Fruit fly (Drosophila melanogaster) whole organism, embryonic: ENCODE measurements around the gene CG9926.

ENCODE experiments used
- Awh ChIP-seq: fragments of 200-800 bp; sonication (Bioruptor generic); IDR thresholded peaks from 2 replicates; pipeline ENCODE4, ENCODE4 v1.3.6; 2022; ENCODE audit warnings: missing biosample characterization, missing genetic modification characterization
- Bdp1 ChIP-seq: fragments of 200-800 bp; sonication (Bioruptor generic); optimal IDR thresholded peaks from 3 replicates; lab custom pipeline; 2016; ENCODE audit warnings: missing biosample characterization, missing genetic modification characterization
- CG10274 ChIP-seq: fragments of 200-800 bp; sonication (Bioruptor generic); optimal IDR thresholded peaks from 3 replicates; lab custom pipeline; 2017; ENCODE audit warnings: missing biosample characterization, mild to moderate bottlenecking, missing genetic modification characterization
- CG11247 ChIP-seq: fragments of 200-800 bp; sonication (Bioruptor generic); IDR thresholded peaks from 2 replicates; pipeline ENCODE4 v1.3.6; 2022; ENCODE audit warnings: missing biosample characterization, missing genetic modification characterization
- CG1792 ChIP-seq: fragments of 200-800 bp; sonication (Bioruptor generic); optimal IDR thresholded peaks from 2 replicates; lab custom pipeline; 2016; ENCODE audit warnings: missing biosample characterization, missing genetic modification characterization
- CG2875 ChIP-seq: fragments of 200-800 bp; sonication (Bioruptor generic); optimal IDR thresholded peaks from 2 replicates; lab custom pipeline; 2017; ENCODE audit warnings: missing biosample characterization, mild to moderate bottlenecking, missing genetic modification characterization, missing genetic modification reagents
- CG33213 ChIP-seq: fragments of 200-800 bp; sonication (Bioruptor generic); optimal IDR thresholded peaks from 3 replicates; lab custom pipeline; 2016; ENCODE audit warnings: missing biosample characterization, missing genetic modification characterization
- CG34422 ChIP-seq: fragments of 200-800 bp; sonication (Bioruptor generic); IDR thresholded peaks from 3 replicates; pipeline ENCODE4 v1.3.6; 2022; ENCODE audit warnings: missing biosample characterization, missing genetic modification characterization
- CG3726 ChIP-seq: fragments of 200-800 bp; sonication (Bioruptor generic); IDR thresholded peaks from 3 replicates; pipeline ENCODE4, ENCODE4 v1.3.6; 2022; ENCODE audit warnings: missing biosample characterization, missing genetic modification characterization
- CG4282 ChIP-seq: fragments of 200-800 bp; sonication (Bioruptor generic); optimal IDR thresholded peaks from 2 replicates; lab custom pipeline; 2016; ENCODE audit warnings: missing biosample characterization, missing genetic modification characterization
- CG4707 ChIP-seq: fragments of 200-800 bp; sonication (Bioruptor generic); optimal IDR thresholded peaks from 2 replicates; lab custom pipeline; 2018; ENCODE audit warnings: missing biosample characterization, mild to moderate bottlenecking, missing genetic modification characterization, moderate library complexity
- CG7839 ChIP-seq: fragments of 200-800 bp; sonication (Bioruptor generic); optimal IDR thresholded peaks from 3 replicates; lab custom pipeline; 2018; ENCODE audit warnings: missing biosample characterization, mild to moderate bottlenecking, missing genetic modification characterization, moderate library complexity
- CG7963 ChIP-seq: fragments of 200-800 bp; sonication (Bioruptor generic); IDR thresholded peaks from 3 replicates; pipeline ENCODE4 v1.3.6; 2022; ENCODE audit warnings: missing biosample characterization, missing genetic modification characterization; ENCODE audit not compliant: partially characterized antibody
- CG8290 ChIP-seq, 3 experiments: fragments of 200-800 bp; sonication (Bioruptor generic); optimal IDR thresholded peaks; 2 replicates each; lab custom pipeline; 2016 to 2019; ENCODE audit warnings: missing biosample characterization in 3 of 3, missing genetic modification characterization in 3 of 3, mild to moderate bottlenecking in 2 of 3, moderate library complexity in 1 of 3
- CG8478 ChIP-seq: fragments of >200 bp; optimal IDR thresholded peaks from 2 replicates; lab custom pipeline; 2018
- CG8924 ChIP-seq: fragments of 200-800 bp; optimal IDR thresholded peaks from 3 replicates; lab custom pipeline; 2019; ENCODE audit warnings: missing biosample characterization, mild to moderate bottlenecking, missing genetic modification characterization, moderate library complexity
- CoRest ChIP-seq: fragments of 200-800 bp; sonication (Bioruptor generic); optimal IDR thresholded peaks from 3 replicates; lab custom pipeline; 2018; ENCODE audit warnings: missing biosample characterization, mild to moderate bottlenecking, missing genetic modification characterization, moderate library complexity
- Dll ChIP-seq: fragments of 200-800 bp; sonication (Bioruptor generic); IDR thresholded peaks from 4 replicates; pipeline ENCODE4 v1.3.6; 2022; ENCODE audit warnings: missing biosample characterization, missing genetic modification characterization; ENCODE audit not compliant: partially characterized antibody
- Doc2 ChIP-seq: fragments of 200-800 bp; sonication (Bioruptor generic); IDR thresholded peaks from 2 replicates; pipeline ENCODE4 v1.3.6; 2022; ENCODE audit warnings: missing biosample characterization, missing genetic modification characterization
- Med ChIP-seq: fragments of 200-800 bp; sonication (Bioruptor generic); peaks from one replicate; lab custom pipeline; 2016; ENCODE audit warnings: missing biosample characterization, missing genetic modification characterization, mild to moderate bottlenecking, inconsistent platforms, moderate library complexity
- Mrtf ChIP-seq: fragments of 200-800 bp; sonication (Bioruptor generic); IDR thresholded peaks from 3 replicates; pipeline ENCODE4 v1.3.6; 2022; ENCODE audit warnings: missing biosample characterization, missing genetic modification characterization
- Myb ChIP-seq: fragments of 200-800 bp; sonication (Bioruptor generic); optimal IDR thresholded peaks from 2 replicates; lab custom pipeline; 2016; ENCODE audit warnings: missing biosample characterization, missing genetic modification characterization
- NfI ChIP-seq: fragments of 200-800 bp; sonication (Bioruptor generic); optimal IDR thresholded peaks from 3 replicates; lab custom pipeline; 2018; ENCODE audit warnings: missing biosample characterization, mild to moderate bottlenecking, missing genetic modification characterization, moderate library complexity
- Optix ChIP-seq: fragments of 200-800 bp; sonication (Bioruptor generic); IDR thresholded peaks from 3 replicates; pipeline ENCODE4 v1.3.6; 2022; ENCODE audit warnings: missing biosample characterization, missing genetic modification characterization
- Ravus ChIP-seq: fragments of 200-800 bp; sonication (Bioruptor generic); IDR thresholded peaks from 2 replicates; pipeline ENCODE4 v1.3.6; 2022; ENCODE audit warnings: missing biosample characterization, missing genetic modification characterization
- cg ChIP-seq: fragments of 200-800 bp; sonication (Bioruptor generic); optimal IDR thresholded peaks from 3 replicates; lab custom pipeline; 2019; ENCODE audit warnings: missing biosample characterization, mild to moderate bottlenecking, missing genetic modification characterization, moderate library complexity
- chn ChIP-seq: fragments of 200-800 bp; sonication (Bioruptor generic); optimal IDR thresholded peaks from 2 replicates; lab custom pipeline; 2016; ENCODE audit warnings: missing biosample characterization, missing genetic modification characterization
- dmrt99B ChIP-seq: fragments of 200-800 bp; sonication (Bioruptor generic); optimal IDR thresholded peaks from 2 replicates; lab custom pipeline; 2018; ENCODE audit warnings: missing biosample characterization, mild to moderate bottlenecking, missing genetic modification characterization, moderate library complexity
- dysf ChIP-seq: fragments of 200-800 bp; sonication (Bioruptor generic); IDR thresholded peaks from 3 replicates; pipeline ENCODE4 v1.3.6; 2022; ENCODE audit warnings: missing biosample characterization, missing genetic modification characterization
- ewg ChIP-seq: fragments of 200-800 bp; sonication (Bioruptor generic); optimal IDR thresholded peaks from 3 replicates; lab custom pipeline; 2017; ENCODE audit warnings: mild to moderate bottlenecking, missing biosample characterization, missing genetic modification reagents, missing genetic modification characterization
- fd3F ChIP-seq: fragments of 200-800 bp; sonication (Bioruptor generic); optimal IDR thresholded peaks from 2 replicates; lab custom pipeline; 2018; ENCODE audit warnings: missing biosample characterization, mild to moderate bottlenecking, missing genetic modification characterization, moderate library complexity
- grn ChIP-seq: fragments of 200-800 bp; sonication (Bioruptor generic); optimal IDR thresholded peaks from 3 replicates; lab custom pipeline; 2017; ENCODE audit warnings: missing biosample characterization, missing genetic modification characterization
- her ChIP-seq: fragments of 200-800 bp; sonication (Bioruptor generic); optimal IDR thresholded peaks from 2 replicates; lab custom pipeline; 2016; ENCODE audit warnings: missing biosample characterization, missing genetic modification characterization
- lola ChIP-seq, 3 experiments: fragments of >200 bp in 2 of 3; fragments of 200-800 bp in 1 of 3; sonication (Bioruptor generic) in 1 of 3; optimal IDR thresholded peaks; 2 replicates each; lab custom pipeline; 2017 to 2019; ENCODE audit warnings: missing biosample characterization in 3 of 3, missing genetic modification characterization in 3 of 3, mild to moderate bottlenecking in 1 of 3, moderate library complexity in 1 of 3
- nerfin-1 ChIP-seq: fragments of 200-800 bp; sonication (Bioruptor generic); optimal IDR thresholded peaks from 3 replicates; lab custom pipeline; 2019; ENCODE audit warnings: missing biosample characterization, mild to moderate bottlenecking, missing genetic modification characterization, moderate library complexity
- nom ChIP-seq: fragments of 200-800 bp; sonication (Bioruptor generic); optimal IDR thresholded peaks from 2 replicates; lab custom pipeline; 2017; ENCODE audit warnings: missing biosample characterization, missing genetic modification characterization, mild to moderate bottlenecking, moderate library complexity, missing genetic modification reagents
- odd ChIP-seq: fragments of 200-800 bp; sonication (Bioruptor generic); optimal IDR thresholded peaks from 2 replicates; lab custom pipeline; 2017; ENCODE audit warnings: missing biosample characterization, mild to moderate bottlenecking, missing genetic modification characterization
- peb ChIP-seq: fragments of 200-800 bp; sonication (Bioruptor generic); IDR thresholded peaks from 2 replicates; pipeline ENCODE4 v1.3.6; 2022; ENCODE audit warnings: missing biosample characterization, missing genetic modification characterization
- salm ChIP-seq: fragments of 200-800 bp; sonication (Bioruptor generic); optimal IDR thresholded peaks from 2 replicates; lab custom pipeline; 2018; ENCODE audit warnings: missing biosample characterization, mild to moderate bottlenecking, missing genetic modification characterization
- so ChIP-seq: fragments of 200-800 bp; sonication (Bioruptor generic); IDR thresholded peaks from 3 replicates; pipeline ENCODE4 v1.3.6; 2022; ENCODE audit warnings: missing biosample characterization, missing genetic modification characterization
- stwl ChIP-seq: fragments of 200-800 bp; sonication (Bioruptor generic); optimal IDR thresholded peaks from 3 replicates; lab custom pipeline; 2018; ENCODE audit warnings: missing biosample characterization, mild to moderate bottlenecking, missing genetic modification characterization, moderate library complexity
- tio ChIP-seq: fragments of 200-800 bp; sonication (Bioruptor generic); optimal IDR thresholded peaks from 2 replicates; lab custom pipeline; 2017; ENCODE audit warnings: missing biosample characterization, missing genetic modification characterization, inconsistent platforms
- tll ChIP-seq, 2 experiments: fragments of 200-800 bp in 1 of 2; fragments of >200 bp in 1 of 2; sonication (Bioruptor generic) in 1 of 2; optimal IDR thresholded peaks; 2 replicates each; lab custom pipeline; 2017 to 2019; ENCODE audit warnings: missing biosample characterization in 2 of 2, missing genetic modification characterization in 2 of 2, mild to moderate bottlenecking in 1 of 2, moderate library complexity in 1 of 2
- toy ChIP-seq: fragments of 200-800 bp; sonication (Bioruptor generic); IDR thresholded peaks from 2 replicates; pipeline ENCODE4 v1.3.6; 2022; ENCODE audit warnings: missing biosample characterization, missing genetic modification characterization
- ttk ChIP-seq: fragments of 200-800 bp; sonication (Bioruptor generic); IDR thresholded peaks from 2 replicates; pipeline ENCODE4 v2.1.2; 2022; ENCODE audit warnings: missing biosample characterization, missing genetic modification characterization
- usp ChIP-seq: fragments of >200 bp; optimal IDR thresholded peaks from 2 replicates; lab custom pipeline; 2017; ENCODE audit warnings: missing biosample characterization, missing genetic modification characterization
- vnd ChIP-seq: fragments of 200-800 bp; sonication (Bioruptor generic); IDR thresholded peaks from 3 replicates; pipeline ENCODE4 v1.3.6; 2022; ENCODE audit warnings: missing biosample characterization, missing genetic modification characterization; ENCODE audit not compliant: partially characterized antibody
- zfh1 ChIP-seq: fragments of 200-800 bp; sonication (Bioruptor generic); IDR thresholded peaks from 3 replicates; pipeline ENCODE4 v1.3.6; 2022; ENCODE audit warnings: missing biosample characterization, missing genetic modification characterization

The CG9926 gene

DNA sequence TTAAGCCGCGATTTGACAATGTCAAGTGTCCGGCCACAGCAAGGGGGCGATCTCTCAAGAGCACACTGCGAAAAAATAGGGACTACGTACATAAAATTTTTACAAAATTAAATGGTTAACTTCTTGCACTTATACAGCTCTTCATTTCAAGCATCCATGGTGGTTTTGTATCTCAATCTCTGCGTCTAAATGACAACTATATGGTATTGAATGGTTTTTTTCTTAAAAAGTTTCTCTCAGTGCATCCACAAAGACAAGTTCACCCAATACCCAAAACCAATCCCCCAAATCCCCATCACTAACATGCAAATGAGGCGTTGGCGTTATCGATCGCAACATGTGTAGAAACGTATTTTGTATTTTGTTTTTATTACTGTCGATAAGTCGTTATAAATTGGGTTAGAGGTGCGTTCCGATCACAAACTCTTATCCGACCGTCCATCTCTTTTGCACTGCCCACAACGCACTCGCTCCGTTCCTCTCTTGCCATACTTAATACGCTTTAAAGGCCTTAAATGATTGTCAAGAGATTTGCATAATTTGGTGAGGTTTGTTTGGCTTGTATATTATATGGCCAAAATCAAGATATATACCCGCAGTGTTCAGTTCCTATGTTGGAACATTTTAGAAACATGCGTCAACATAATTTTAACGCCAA is 36.0 kb downstream of the CG9926 start (continued):
- TF ChIP-seq dysf (GFP tag; lab: Robert Waterston, UW) (peak; percentile 89), CG1792 (GFP tag; lab: Kevin White, UChicago) (peak; percentile 65), vnd (GFP tag; lab: Robert Waterston, UW) (no peak), tio (GFP tag; lab: Kevin White, UChicago) (peak; percentile 56), stwl (tag; lab: Kevin White, UChicago) (no peak), CG11247 (GFP tag; lab: Robert Waterston, UW) (peak; percentile 75), Med (GFP tag; lab: Kevin White, UChicago) (peak; percentile 97), nom (GFP tag; lab: Kevin White, UChicago) (no peak), grn (GFP tag; lab: Kevin White, UChicago) (peak; percentile 64), dmrt99B (tag; lab: Kevin White, UChicago) (peak; percentile 88), CG8924 (tag; lab: Kevin White, UChicago) (peak; percentile 74), cg (GFP tag; lab: Kevin White, UChicago) (no peak), CG33213 (GFP tag; lab: Kevin White, UChicago) (peak; percentile 65), CG7963 (no peak), fd3F (GFP tag; lab: Kevin White, UChicago) (peak; percentile 20), toy (GFP tag; lab: Robert Waterston, UW) (no peak), so (peak; percentile 77; the same call in 2 of the 3 replicates), Awh (GFP tag; lab: Robert Waterston, UW) (peak; percentile 57), CG2875 (GFP tag; lab: Kevin White, UChicago) (peak; percentile 55), ewg (peak; percentile 52), Mrtf (GFP tag; lab: Robert Waterston, UW) (peak; percentile 75; the same call in 2 of the 3 replicates), nerfin-1 (tag; lab: Kevin White, UChicago) (peak; percentile 61), salm (peak; percentile 60), CG7839 (tag; lab: Kevin White, UChicago) (peak; percentile 85), ttk (GFP tag; lab: Robert Waterston, UW) (peak; percentile 84), usp (no peak), Doc2 (0 out of 2 replicates have a peak, but pooled peaks have one; percentile 35), NfI (peak; percentile 47), CG34422 (GFP tag; lab: Robert Waterston, UW) (peak; percentile 78; the same call in 2 of the 3 replicates), odd (GFP tag; lab: Kevin White, UChicago) (peak; percentile 60), zfh1 (GFP tag; lab: Robert Waterston, UW) (peak; percentile 84), CG3726 (GFP tag; lab: Robert Waterston, UW) (peak; percentile 55; the same call in 1 of the 3 replicates), Bdp1 (GFP tag; lab: Kevin White, UChicago) (peak; percentile 32), peb (GFP tag; lab: Robert Waterston, UW) (peak; percentile 68), CoRest (tag; lab: Kevin White, UChicago) (peak; percentile 83), CG10274 (GFP tag; lab: Kevin White, UChicago) (peak; percentile 57), Myb (GFP tag; lab: Kevin White, UChicago) (peak; percentile 35), CG8478 (no peak), lola (GFP tag; optimal IDR thresholded peaks at IDR 0.05; lab: Kevin White, UChicago) (peak in 1 of 3 experiments; percentile 69), CG8290 (GFP tag; optimal IDR thresholded peaks at IDR 0.05; lab: Kevin White, UChicago) (peak; percentile 53), CG8290 (tag; optimal IDR thresholded peaks at IDR 0.05; lab: Kevin White, UChicago) (peak in 1 of 2 experiments; percentile 65), her (GFP tag; lab: Kevin White, UChicago) (peak; percentile 63), CG4707 (GFP tag; lab: Kevin White, UChicago) (peak; percentile 47), Ravus (GFP tag; lab: Robert Waterston, UW) (no peak; the same call in 1 of the 2 replicates), tll (GFP tag; optimal IDR thresholded peaks at IDR 0.05; lab: Kevin White, UChicago) (no peak), chn (GFP tag; lab: Kevin White, UChicago) (peak; percentile 74), Optix (GFP tag; lab: Robert Waterston, UW) (peak; percentile 79), Dll (no peak), CG4282 (no peak)
